Worm (Caenorhabditis elegans) whole organism, late embryonic: ENCODE data around the gene B0222.15.

Experiments
- ama-1 ChIP-seq: fragments of 150-350 bp; optimal IDR thresholded peaks from 2 replicates; lab custom pipeline; 2014
- ceh-18 ChIP-seq: sonication (generic microtip); optimal IDR thresholded peaks from 2 replicates; lab custom pipeline; 2016; ENCODE audit warnings: missing genetic modification characterization, missing compliant biosample characterization
- dmd-4 ChIP-seq: sonication (generic microtip); optimal IDR thresholded peaks from 2 replicates; lab custom pipeline; 2016; ENCODE audit warnings: borderline replicate concordance, missing genetic modification characterization, missing compliant biosample characterization
- fkh-6 ChIP-seq: sonication (generic microtip); optimal IDR thresholded peaks from 2 replicates; lab custom pipeline; 2016; ENCODE audit warnings: missing genetic modification characterization, missing compliant biosample characterization
- hlh-13 ChIP-seq: fragments of 200-800 bp; sonication (Bioruptor generic); optimal IDR thresholded peaks from 2 replicates; lab custom pipeline; 2018; ENCODE audit warnings: mild to moderate bottlenecking, missing genetic modification characterization, missing compliant biosample characterization
- lin-11 ChIP-seq: fragments of 200-800 bp; sonication (Bioruptor generic); optimal IDR thresholded peaks from 2 replicates; lab custom pipeline; 2018; ENCODE audit warnings: mild to moderate bottlenecking, missing genetic modification characterization, missing compliant biosample characterization
- pha-4 ChIP-seq: fragments of 150-350 bp; optimal IDR thresholded peaks from 2 replicates; lab custom pipeline; 2018; ENCODE audit warnings: missing biosample characterization, missing genetic modification reagents, missing genetic modification characterization
- unc-42 ChIP-seq: sonication (generic microtip); optimal IDR thresholded peaks from 2 replicates; lab custom pipeline; 2016; ENCODE audit warnings: missing genotype, missing genetic modification characterization, missing compliant biosample characterization

ce11 chrV:9143896-9144295, 12.7 kb downstream of the B0222.15 start:
- TF ChIP-seq fkh-6 (tag; lab: Kevin White, UChicago) (no peak), dmd-4 (tag; lab: Kevin White, UChicago) (no peak), pha-4 (tag; lab: Kevin White, UChicago) (no peak), unc-42 (tag; lab: Kevin White, UChicago) (no peak), ceh-18 (tag; lab: Kevin White, UChicago) (no peak), hlh-13 (no peak), ama-1 (no peak), lin-11 (tag; lab: Kevin White, UChicago) (no peak)
